Worm (Caenorhabditis elegans): ENCODE measurements around the gene ave-1.

The ave-1 gene

DNA sequence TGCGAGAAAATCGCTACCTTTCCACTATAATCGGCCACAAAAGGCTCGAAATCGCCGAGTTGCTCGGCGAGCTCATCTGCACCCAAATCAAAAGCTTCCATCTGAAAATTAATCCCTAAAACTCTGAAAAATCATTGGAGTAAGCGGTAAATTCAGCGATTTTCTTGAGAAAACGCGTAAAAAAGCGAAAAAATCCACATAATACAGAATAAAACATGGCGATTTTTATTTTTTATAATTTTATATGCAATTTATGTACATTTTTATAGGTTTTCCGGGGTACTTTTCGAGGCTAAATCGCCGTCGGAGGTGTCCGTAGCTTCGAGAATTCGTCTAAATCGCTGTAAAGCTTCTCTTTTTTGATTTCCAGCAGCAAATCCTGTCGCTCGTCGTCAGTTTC is 545 bp downstream of the ave-1 start, which contains the start of gene Y82E9BR.19:
Gene Y82E9BR.19, minus strand, starts transcription at position 101 of the 400 bp plus-strand sequence.
- TF ChIP-seq elt-1 (tag; optimal IDR thresholded peaks at IDR 0.05; ENCODE audit: borderline replicate concordance, insufficient read depth) (no peak), snpc-4 (tag; optimal IDR thresholded peaks at IDR 0.05) (no peak), blmp-1 (tag; optimal IDR thresholded peaks at IDR 0.05) (no peak), hlh-1 (tag; optimal IDR thresholded peaks at IDR 0.05) (no peak), ceh-43 (GFP tag; optimal IDR thresholded peaks at IDR 0.05) (no peak), elt-3 (tag; optimal IDR thresholded peaks at IDR 0.05) (no peak), ztf-11 (tag; optimal IDR thresholded peaks at IDR 0.05) (no peak), bed-3 (GFP tag; optimal IDR thresholded peaks at IDR 0.05) (no peak)

DNA sequence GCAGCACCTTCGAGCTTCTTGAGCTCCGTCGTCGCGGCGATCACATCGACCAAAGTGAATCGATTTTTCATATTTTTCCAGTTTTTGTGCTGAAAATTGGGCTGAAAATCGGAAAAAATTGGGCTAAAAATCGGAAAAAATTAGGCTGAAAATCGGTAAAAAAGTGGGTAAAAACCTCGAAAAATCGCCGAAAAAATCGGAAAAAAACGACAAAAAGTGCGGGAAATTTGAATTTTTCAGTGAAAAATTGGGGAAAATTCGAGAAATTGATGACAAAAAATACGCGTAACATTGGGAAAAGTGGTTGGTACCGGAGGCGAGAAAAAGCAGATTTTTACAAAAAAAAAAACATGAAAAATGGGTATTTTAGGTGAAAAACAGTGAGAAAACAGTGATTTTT is 12.4 kb downstream of the ave-1 start, which contains the start of gene Y82E9BR.18:
Gene Y82E9BR.18, minus strand, starts transcription at position 101 of the 400 bp plus-strand sequence.
- TF ChIP-seq ztf-11 (tag; optimal IDR thresholded peaks at IDR 0.05) = no peak
- no peak for TF ChIP-seq nhr-12 (tag; optimal IDR thresholded peaks at IDR 0.05)
- no peak for TF ChIP-seq tbx-8 (GFP tag; optimal IDR thresholded peaks at IDR 0.05)
- no peak for TF ChIP-seq bed-3 (GFP tag; optimal IDR thresholded peaks at IDR 0.05)
- TF ChIP-seq sem-2 (GFP tag; optimal IDR thresholded peaks at IDR 0.05) = no peak
- TF ChIP-seq ham-2 (GFP tag; optimal IDR thresholded peaks at IDR 0.05) = no peak
- TF ChIP-seq unc-62 (GFP tag; optimal IDR thresholded peaks at IDR 0.05) = no peak
- no peak for TF ChIP-seq M03D4.4 (tag; optimal IDR thresholded peaks at IDR 0.05)

DNA sequence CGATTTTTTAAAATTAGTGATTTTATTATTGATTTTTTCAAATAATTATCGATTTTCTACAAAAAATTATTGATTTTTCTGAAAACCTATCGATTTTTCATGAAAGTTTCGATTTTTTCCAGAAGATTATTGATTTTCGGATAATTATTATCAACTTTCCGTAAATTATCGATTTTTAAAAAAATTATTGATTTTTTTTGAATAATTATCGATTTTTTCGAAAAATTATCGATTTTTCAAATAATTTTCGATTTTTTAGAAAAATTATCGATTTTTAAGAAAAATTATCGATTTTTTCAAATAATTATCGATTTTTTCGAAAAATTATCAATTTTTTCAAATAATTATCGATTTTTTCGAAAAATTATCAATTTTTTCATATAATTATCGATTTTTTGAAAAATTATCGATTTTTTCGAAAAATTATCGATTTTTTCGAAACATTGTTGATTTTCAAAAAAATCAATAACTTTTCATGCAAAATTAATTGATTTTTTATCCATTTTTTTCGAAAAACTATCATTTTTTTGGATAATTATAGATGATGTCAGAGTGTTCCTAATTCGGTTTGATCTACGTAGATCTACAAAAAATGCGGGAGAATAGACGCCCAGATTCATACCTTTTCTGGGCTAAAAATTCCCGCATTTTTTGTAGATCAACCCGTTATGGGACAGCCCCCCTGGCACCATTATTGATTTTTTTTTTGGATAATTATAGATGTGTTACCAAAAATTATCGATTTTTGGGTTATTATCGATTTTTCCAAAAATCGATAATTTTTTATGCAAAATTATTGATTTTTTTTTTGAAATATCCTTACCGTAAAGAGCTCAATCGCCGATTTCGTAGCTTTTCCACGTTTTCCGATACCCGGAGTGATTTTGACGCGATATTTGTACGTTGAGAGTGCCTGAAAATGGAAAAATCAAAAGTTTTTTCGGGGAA is 27.1 kb downstream of the ave-1 start:
- TF ChIP-seq ceh-39 (tag; optimal IDR thresholded peaks at IDR 0.05) (peak; percentile 35), pha-4 (tag; optimal IDR thresholded peaks at IDR 0.05) (no peak)

DNA sequence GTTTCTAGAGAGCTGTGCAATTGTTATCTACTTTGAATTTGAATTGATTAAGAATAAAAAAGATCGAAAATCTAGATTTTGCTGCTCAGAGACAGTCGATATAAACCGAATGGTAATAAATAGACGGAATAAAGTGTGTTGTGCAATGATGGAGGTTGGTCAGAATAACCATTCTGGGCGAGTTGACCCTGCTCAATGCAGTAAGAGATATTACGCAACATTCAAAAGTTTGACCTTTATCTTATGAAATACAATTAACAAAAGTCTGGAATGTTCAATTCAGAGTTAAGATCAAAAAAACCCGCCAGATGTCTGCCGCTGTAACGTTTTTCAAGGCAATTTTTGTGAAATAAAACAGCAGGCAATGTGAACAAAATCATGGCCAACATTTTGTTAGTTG is 38.9 kb downstream of the ave-1 start:
- peak; percentile 95 for TF ChIP-seq zip-8 (tag; optimal IDR thresholded peaks at IDR 0.05)
- TF ChIP-seq bed-3 (GFP tag; optimal IDR thresholded peaks at IDR 0.05) = no peak
- no peak for TF ChIP-seq pha-4 (tag; optimal IDR thresholded peaks at IDR 0.05)
- peak; percentile 45 for TF ChIP-seq nhr-2 (tag; optimal IDR thresholded peaks at IDR 0.05)
- TF ChIP-seq cnd-1 (tag; optimal IDR thresholded peaks at IDR 0.05) = no peak
- TF ChIP-seq sem-2 (GFP tag; optimal IDR thresholded peaks at IDR 0.05) = no peak
- TF ChIP-seq lin-13 (tag; optimal IDR thresholded peaks at IDR 0.05) = no peak
- no peak for TF ChIP-seq snpc-4 (tag; optimal IDR thresholded peaks at IDR 0.05)
- no peak for TF ChIP-seq unc-39 (tag; optimal IDR thresholded peaks at IDR 0.05)
- no peak for TF ChIP-seq elt-1 (tag; optimal IDR thresholded peaks at IDR 0.05; ENCODE audit: borderline replicate concordance, insufficient read depth)
- no peak for TF ChIP-seq nhr-237 (tag; optimal IDR thresholded peaks at IDR 0.05)
- TF ChIP-seq M03D4.4 (tag; optimal IDR thresholded peaks at IDR 0.05) = no peak
- no peak for TF ChIP-seq mls-2 (tag; optimal IDR thresholded peaks at IDR 0.05)

DNA sequence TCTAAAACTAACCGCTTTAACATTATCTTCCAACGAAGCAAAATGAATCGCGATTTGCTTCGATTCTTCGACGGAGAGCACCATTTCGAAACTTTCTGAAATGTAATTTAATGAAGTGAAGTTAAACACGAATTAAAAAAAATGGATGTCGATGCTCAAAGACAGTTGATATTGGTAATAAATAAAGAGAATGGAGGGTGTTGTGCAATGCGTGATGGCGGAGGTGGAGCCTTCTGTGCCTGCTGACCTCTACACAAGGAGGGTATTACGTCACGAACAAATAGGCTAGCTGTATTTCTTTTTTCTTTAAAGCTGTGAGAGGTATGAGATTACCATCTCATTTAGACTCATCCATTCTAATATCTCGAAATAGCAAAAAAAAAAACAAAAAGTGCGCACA is 40.1 kb downstream of the ave-1 start, which contains the start of gene Y82E9BR.17:
Gene Y82E9BR.17, minus strand, starts transcription at position 101 of the 400 bp plus-strand sequence.
- TF ChIP-seq ham-2 (GFP tag; optimal IDR thresholded peaks at IDR 0.05) = no peak
- TF ChIP-seq ztf-11 (tag; optimal IDR thresholded peaks at IDR 0.05) = no peak
- TF ChIP-seq sem-2 (GFP tag; optimal IDR thresholded peaks at IDR 0.05) = no peak
- TF ChIP-seq tbx-8 (GFP tag; optimal IDR thresholded peaks at IDR 0.05) = no peak
- TF ChIP-seq ces-1 (GFP tag; optimal IDR thresholded peaks at IDR 0.05) = no peak
- no peak for TF ChIP-seq ceh-39 (tag; optimal IDR thresholded peaks at IDR 0.05)
- no peak for TF ChIP-seq snpc-4 (tag; optimal IDR thresholded peaks at IDR 0.05)
- peak; percentile 24 for TF ChIP-seq nhr-2 (tag; optimal IDR thresholded peaks at IDR 0.05)
- TF ChIP-seq hlh-1 (tag; optimal IDR thresholded peaks at IDR 0.05) = no peak
- no peak for TF ChIP-seq flh-1 (GFP tag; optimal IDR thresholded peaks at IDR 0.05)
- TF ChIP-seq nhr-76 (tag; optimal IDR thresholded peaks at IDR 0.05) = no peak
- peak; percentile 73 for TF ChIP-seq zip-8 (tag; optimal IDR thresholded peaks at IDR 0.05)
- TF ChIP-seq nhr-28 (tag; optimal IDR thresholded peaks at IDR 0.05) = no peak
- TF ChIP-seq unc-62 (GFP tag; optimal IDR thresholded peaks at IDR 0.05) = no peak
- TF ChIP-seq lin-32 (GFP tag; optimal IDR thresholded peaks at IDR 0.05) = no peak

DNA sequence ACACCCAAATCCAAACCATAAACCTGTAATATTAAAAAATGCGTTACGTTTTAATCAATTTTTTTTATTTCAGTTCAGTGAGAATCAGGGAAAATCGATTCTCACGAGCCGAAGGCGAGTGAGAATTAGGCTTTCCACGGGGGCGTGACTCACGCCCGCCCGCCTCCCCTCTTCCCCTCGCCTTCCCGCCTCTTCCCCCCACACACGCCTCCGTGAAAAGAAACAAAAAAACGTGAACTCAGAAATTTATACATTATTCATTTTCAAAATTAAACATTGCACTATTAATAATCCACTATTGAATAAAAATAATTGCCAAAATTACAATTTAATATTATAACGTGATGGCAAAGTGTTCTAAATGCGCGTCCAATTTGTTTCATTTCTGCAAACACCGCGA is 49.0 kb downstream of the ave-1 start:
- TF ChIP-seq blmp-1 (tag; optimal IDR thresholded peaks at IDR 0.05) (no peak), ceh-83 (GFP tag; optimal IDR thresholded peaks at IDR 0.05) (peak; percentile 76)
